Worm (Caenorhabditis elegans): ENCODE data around the gene sru-40.

sru-40 gene

ce11 chrV:9786721-9787131, 47.1 kb downstream of the sru-40 start, which contains the start of gene F46B6.6:
TSS of gene F46B6.6 (minus strand) at chrV:9786868.
- TF ChIP-seq ceh-45 (GFP tag; IDR thresholded peaks at IDR 0.05) (no peak), unc-3 (GFP tag; conservative IDR thresholded peaks at IDR 0.05) (no peak), unc-3 (tag; optimal IDR thresholded peaks at IDR 0.05) (no peak), fkh-10 (GFP tag; optimal IDR thresholded peaks at IDR 0.05) (no peak), sdc-2 (tag; optimal IDR thresholded peaks at IDR 0.05) (no peak), elt-4 (tag; optimal IDR thresholded peaks at IDR 0.05) (no peak), hlh-13 (GFP tag; optimal IDR thresholded peaks at IDR 0.05) (no peak), ceh-31 (tag; optimal IDR thresholded peaks at IDR 0.05) (no peak), ceh-22 (tag; optimal IDR thresholded peaks at IDR 0.05) (no peak), Y22D7AL.16 (tag; optimal IDR thresholded peaks at IDR 0.05) (no peak), syd-9 (tag; optimal IDR thresholded peaks at IDR 0.05) (no peak), ceh-9 (tag; optimal IDR thresholded peaks at IDR 0.05) (no peak), unc-42 (tag; optimal IDR thresholded peaks at IDR 0.05) (no peak), ceh-2 (tag; optimal IDR thresholded peaks at IDR 0.05) (no peak), ceh-19 (GFP tag; optimal IDR thresholded peaks at IDR 0.05) (no peak), madf-2 (tag; optimal IDR thresholded peaks at IDR 0.05) (no peak)

- no peak for TF ChIP-seq ceh-2 (tag; optimal IDR thresholded peaks at IDR 0.05)
- TF ChIP-seq ttx-3 (tag; optimal IDR thresholded peaks at IDR 0.05): no peak
- no peak for TF ChIP-seq che-1 (tag; optimal IDR thresholded peaks at IDR 0.05)
- no peak for TF ChIP-seq unc-42 (tag; optimal IDR thresholded peaks at IDR 0.05)
- TF ChIP-seq ceh-6 (GFP tag; optimal IDR thresholded peaks at IDR 0.05): no peak
- TF ChIP-seq ztf-16 (tag; optimal IDR thresholded peaks at IDR 0.05): no peak
- TF ChIP-seq ceh-24 (tag; optimal IDR thresholded peaks at IDR 0.05): no peak
- TF ChIP-seq sox-4 (tag; optimal IDR thresholded peaks at IDR 0.05): no peak
- TF ChIP-seq ceh-22 (tag; optimal IDR thresholded peaks at IDR 0.05): no peak
Observed at ce11 chrV:9784215-9784614, 49.6 kb downstream of the sru-40 start.

ce11 chrV:9782969-9783368, 50.8 kb downstream of the sru-40 start, which contains the start of gene F46B6.5:
TSS of gene F46B6.5 (minus strand) at chrV:9783069.
- TF ChIP-seq unc-86 (tag; optimal IDR thresholded peaks at IDR 0.05) (no peak), ceh-34 (tag; optimal IDR thresholded peaks at IDR 0.05) (no peak), ceh-14 (tag; optimal IDR thresholded peaks at IDR 0.05) (no peak), ceh-19 (GFP tag; optimal IDR thresholded peaks at IDR 0.05) (no peak), T23F11.4 (GFP tag; optimal IDR thresholded peaks at IDR 0.05) (no peak), Y22D7AL.16 (tag; optimal IDR thresholded peaks at IDR 0.05) (no peak), ets-4 (tag; optimal IDR thresholded peaks at IDR 0.05) (no peak), pha-4 (tag; optimal IDR thresholded peaks at IDR 0.05) (no peak), ceh-45 (GFP tag; IDR thresholded peaks at IDR 0.05) (no peak), nhr-11 (tag; optimal IDR thresholded peaks at IDR 0.05) (no peak), nfya-1 (tag; optimal IDR thresholded peaks at IDR 0.05) (no peak), madf-2 (tag; optimal IDR thresholded peaks at IDR 0.05) (no peak), dmd-4 (tag; optimal IDR thresholded peaks at IDR 0.05; ENCODE audit: borderline replicate concordance) (no peak), ceh-30 (tag; optimal IDR thresholded peaks at IDR 0.05) (no peak), pat-9 (tag; optimal IDR thresholded peaks at IDR 0.05) (no peak), rnt-1 (tag; optimal IDR thresholded peaks at IDR 0.05) (no peak), sdc-2 (tag; optimal IDR thresholded peaks at IDR 0.05) (no peak), ahr-1 (tag; optimal IDR thresholded peaks at IDR 0.05) (no peak), mec-3 (tag; optimal IDR thresholded peaks at IDR 0.05; ENCODE audit: borderline replicate concordance) (no peak)
